Fruit fly (Drosophila melanogaster): ENCODE measurements around the gene CG4267.

CG4267 gene

DNA sequence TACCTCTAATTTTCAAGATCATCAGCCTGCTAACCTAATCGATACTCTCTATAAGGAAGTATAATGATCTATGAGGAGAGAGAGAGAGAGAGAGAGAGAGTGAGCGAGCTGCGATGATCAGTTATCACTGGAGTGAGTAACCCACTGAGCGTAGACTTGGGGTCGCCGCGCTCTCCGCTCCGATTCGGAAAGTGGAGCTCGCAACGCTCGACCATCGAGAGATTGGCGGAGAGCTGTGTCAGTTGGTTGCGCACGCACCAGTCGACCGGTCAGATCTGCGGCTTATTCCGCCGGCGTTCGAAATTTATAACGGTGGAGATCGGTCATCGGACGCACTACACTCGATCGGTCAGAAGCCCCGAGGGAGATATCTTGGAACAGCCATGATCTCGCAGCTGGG, at the start of gene CG4267:
Gene CG4267, plus strand, starts transcription at position 240 of the 400 bp plus-strand sequence.
- no peak for TF ChIP-seq h (optimal IDR thresholded peaks at IDR 0.05)
- TF ChIP-seq ttk (optimal IDR thresholded peaks at IDR 0.05): no peak
- TF ChIP-seq insv (optimal IDR thresholded peaks at IDR 0.05): no peak
- TF ChIP-seq Sin3A (optimal IDR thresholded peaks at IDR 0.05): no peak
- TF ChIP-seq psq (optimal IDR thresholded peaks at IDR 0.05): no peak
- TF ChIP-seq Myc (optimal IDR thresholded peaks at IDR 0.05): no peak

DNA sequence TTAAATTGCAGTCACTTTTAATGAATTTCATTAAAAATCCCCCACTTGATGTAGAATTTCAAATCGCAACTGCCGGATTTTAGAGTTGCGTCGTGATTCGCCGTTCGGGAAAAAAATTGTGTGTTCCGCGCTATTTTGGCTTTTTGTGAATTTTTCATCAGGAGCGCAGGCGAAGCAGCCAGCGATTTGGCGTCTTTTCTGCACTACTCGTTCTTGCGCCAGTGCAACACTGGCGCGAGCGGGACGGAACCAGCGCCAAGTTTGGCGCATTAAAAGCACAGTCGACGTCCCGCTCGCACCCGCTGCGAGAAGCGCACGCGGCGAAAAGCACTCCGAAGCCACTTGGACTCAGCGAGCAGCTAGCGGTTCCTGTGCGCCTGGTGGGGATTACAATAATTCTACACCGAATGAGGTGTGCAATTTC, 48.8 kb upstream of the CG4267 start:
- no peak for TF ChIP-seq insv (optimal IDR thresholded peaks at IDR 0.05)
- no peak for TF ChIP-seq Sin3A (optimal IDR thresholded peaks at IDR 0.05)
- no peak for TF ChIP-seq h (optimal IDR thresholded peaks at IDR 0.05)
- no peak for TF ChIP-seq Myc (optimal IDR thresholded peaks at IDR 0.05)

DNA sequence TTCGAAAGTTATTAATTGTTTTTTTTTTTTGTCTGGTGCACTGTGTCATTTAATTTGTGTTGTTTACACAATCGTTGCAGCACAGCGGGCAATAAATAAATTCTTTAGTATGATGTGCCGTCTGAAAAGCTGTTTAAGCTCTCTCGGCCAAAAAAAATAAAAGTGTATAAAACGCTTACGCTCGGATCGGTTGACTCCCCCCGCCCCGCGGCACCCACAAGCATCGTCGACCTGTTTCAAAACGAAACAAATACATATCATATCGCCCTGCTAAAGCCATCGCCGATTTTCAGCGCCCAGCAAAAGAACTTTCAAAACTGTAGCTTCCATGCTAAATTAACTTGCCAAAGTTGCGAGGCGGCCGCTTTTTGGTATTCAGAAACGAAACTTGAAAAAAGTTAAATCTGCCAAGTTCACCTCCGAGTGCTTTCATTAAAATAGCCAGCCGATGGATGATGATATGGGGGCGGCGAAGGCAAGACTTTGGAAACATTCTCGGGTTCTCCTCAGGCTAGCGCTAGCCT, 47.8 kb upstream of the CG4267 start:
- TF ChIP-seq psq (optimal IDR thresholded peaks at IDR 0.05): no peak
- peak; percentile 32 for TF ChIP-seq h (optimal IDR thresholded peaks at IDR 0.05)
- TF ChIP-seq insv (optimal IDR thresholded peaks at IDR 0.05): peak; percentile 22
- TF ChIP-seq Sin3A (optimal IDR thresholded peaks at IDR 0.05): no peak
- no peak for TF ChIP-seq Myc (optimal IDR thresholded peaks at IDR 0.05)

dm6 chr2L:2195328-2195727, 46.9 kb upstream of the CG4267 start:
- TF ChIP-seq h (optimal IDR thresholded peaks at IDR 0.05) (no peak), insv (optimal IDR thresholded peaks at IDR 0.05) (no peak), ttk (optimal IDR thresholded peaks at IDR 0.05) (no peak), psq (optimal IDR thresholded peaks at IDR 0.05) (no peak), Sin3A (optimal IDR thresholded peaks at IDR 0.05) (no peak), Myc (optimal IDR thresholded peaks at IDR 0.05) (no peak)

DNA sequence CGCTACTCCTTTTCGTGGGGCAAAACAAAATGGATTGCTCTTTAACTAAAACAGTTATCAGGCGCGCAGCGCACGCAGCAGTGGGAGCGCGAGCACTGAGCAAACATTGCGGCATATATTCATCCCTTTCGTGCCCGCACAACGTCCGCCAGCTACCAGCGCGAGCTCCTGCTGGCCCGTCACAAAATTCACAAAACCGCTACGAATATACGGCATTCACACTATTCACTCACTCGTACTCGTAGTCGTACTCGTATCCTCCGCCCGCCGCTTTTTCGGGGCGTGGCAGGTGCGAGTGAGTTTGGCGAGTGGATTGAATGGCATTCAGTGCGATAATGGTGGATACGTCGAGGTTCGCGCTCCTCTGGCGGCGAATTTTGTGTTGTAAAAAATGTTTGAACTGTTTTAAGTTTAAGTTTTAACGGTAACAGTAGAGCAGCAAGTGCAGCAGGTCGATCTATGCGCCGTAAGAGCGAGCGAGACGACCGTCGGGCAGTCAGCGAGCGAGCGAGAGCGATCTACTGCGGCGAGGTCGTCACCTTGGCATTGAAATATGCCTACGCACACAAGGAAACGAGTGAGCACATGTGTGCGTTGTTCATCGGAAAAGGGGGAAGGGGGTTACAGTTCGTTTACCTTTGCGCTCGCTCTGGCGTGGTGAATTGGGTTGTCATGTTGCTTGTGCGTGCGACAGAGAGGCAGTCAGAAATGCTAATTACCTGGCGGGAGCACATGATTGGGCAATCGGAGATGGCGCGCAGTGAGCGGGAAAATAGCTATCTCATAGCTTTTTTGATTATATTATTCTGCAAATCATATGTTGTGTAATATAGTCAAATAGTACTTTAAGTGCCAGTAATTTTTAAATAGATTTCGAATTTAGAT, 45.3 kb upstream of the CG4267 start:
- no peak for TF ChIP-seq ttk (optimal IDR thresholded peaks at IDR 0.05)
- no peak for TF ChIP-seq Sin3A (optimal IDR thresholded peaks at IDR 0.05)
- no peak for TF ChIP-seq h (optimal IDR thresholded peaks at IDR 0.05)
- TF ChIP-seq Myc (optimal IDR thresholded peaks at IDR 0.05): no peak
- TF ChIP-seq insv (optimal IDR thresholded peaks at IDR 0.05): no peak
- no peak for TF ChIP-seq psq (optimal IDR thresholded peaks at IDR 0.05)

DNA sequence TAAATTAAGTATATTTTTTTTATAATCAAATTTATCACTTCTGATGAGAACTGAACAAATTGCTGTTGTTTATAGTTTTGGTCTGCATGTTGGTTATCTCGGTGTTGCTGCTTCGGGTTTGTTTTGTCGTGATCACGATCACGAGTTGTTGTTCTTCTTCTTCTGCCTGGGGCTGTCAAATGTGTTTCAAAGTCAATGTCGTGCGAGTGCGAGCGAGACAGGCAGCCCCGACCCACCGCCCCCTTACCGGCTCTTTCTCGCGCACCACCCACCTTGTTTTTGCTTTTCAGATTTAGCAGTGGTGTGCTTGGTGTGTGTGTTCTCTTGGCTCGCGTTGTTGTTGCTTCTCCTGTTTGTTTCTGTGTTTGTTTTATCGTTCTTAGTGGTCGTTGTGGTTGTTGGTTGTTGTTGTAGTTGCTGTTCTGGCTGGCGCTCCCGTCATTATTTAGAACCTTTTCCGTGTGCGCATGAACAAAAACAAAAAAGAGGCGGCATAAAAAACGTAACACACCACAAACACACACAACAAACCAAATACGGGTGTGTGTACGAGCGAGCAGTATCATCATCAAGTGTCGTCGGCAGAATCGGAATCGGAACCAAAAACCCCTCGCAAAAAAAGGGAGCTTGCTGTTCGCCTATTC, 44.6 kb upstream of the CG4267 start, which contains the start of gene COX7AL2:
Gene COX7AL2, minus strand, starts transcription at position 438 of the 644 bp plus-strand sequence.
- TF ChIP-seq Sin3A (optimal IDR thresholded peaks at IDR 0.05): no peak
- no peak for TF ChIP-seq h (optimal IDR thresholded peaks at IDR 0.05)
- no peak for TF ChIP-seq psq (optimal IDR thresholded peaks at IDR 0.05)
- TF ChIP-seq ttk (optimal IDR thresholded peaks at IDR 0.05): no peak
- no peak for TF ChIP-seq insv (optimal IDR thresholded peaks at IDR 0.05)
- no peak for TF ChIP-seq Myc (optimal IDR thresholded peaks at IDR 0.05)

- no peak for TF ChIP-seq ttk (optimal IDR thresholded peaks at IDR 0.05)
- no peak for TF ChIP-seq insv (optimal IDR thresholded peaks at IDR 0.05)
- no peak for TF ChIP-seq psq (optimal IDR thresholded peaks at IDR 0.05)
- TF ChIP-seq Sin3A (optimal IDR thresholded peaks at IDR 0.05): no peak
- TF ChIP-seq Myc (optimal IDR thresholded peaks at IDR 0.05): no peak
- no peak for TF ChIP-seq h (optimal IDR thresholded peaks at IDR 0.05)
Measured at dm6 chr2L:2198119-2198494, 44.1 kb upstream of the CG4267 start.

- TF ChIP-seq psq (optimal IDR thresholded peaks at IDR 0.05) (no peak), h (optimal IDR thresholded peaks at IDR 0.05) (no peak), insv (optimal IDR thresholded peaks at IDR 0.05) (no peak), Sin3A (optimal IDR thresholded peaks at IDR 0.05) (no peak), ttk (optimal IDR thresholded peaks at IDR 0.05) (no peak), Myc (optimal IDR thresholded peaks at IDR 0.05) (no peak)
Measured at dm6 chr2L:2198613-2199432, 43.4 kb upstream of the CG4267 start.

DNA sequence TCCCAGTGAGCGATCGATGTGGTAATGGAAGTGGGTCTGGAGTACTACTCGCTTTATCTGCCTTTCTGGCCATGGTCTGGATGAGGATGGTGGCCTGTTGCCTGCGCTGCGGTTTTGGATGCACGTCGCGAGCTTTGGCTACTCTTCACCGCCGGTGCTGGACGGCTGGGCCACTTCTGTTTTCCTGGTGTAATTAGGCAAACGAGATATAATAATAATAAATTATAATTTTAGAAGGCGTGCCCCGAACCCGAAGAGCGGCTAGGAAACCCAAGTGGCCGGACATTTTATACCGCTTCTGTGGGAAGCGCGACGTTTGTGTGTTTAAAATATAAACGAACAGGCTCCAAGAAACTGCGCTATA, 42.8 kb upstream of the CG4267 start:
- TF ChIP-seq Sin3A (optimal IDR thresholded peaks at IDR 0.05): no peak
- TF ChIP-seq Myc (optimal IDR thresholded peaks at IDR 0.05): no peak
- no peak for TF ChIP-seq insv (optimal IDR thresholded peaks at IDR 0.05)
- no peak for TF ChIP-seq h (optimal IDR thresholded peaks at IDR 0.05)
- TF ChIP-seq ttk (optimal IDR thresholded peaks at IDR 0.05): no peak
- TF ChIP-seq psq (optimal IDR thresholded peaks at IDR 0.05): no peak

DNA sequence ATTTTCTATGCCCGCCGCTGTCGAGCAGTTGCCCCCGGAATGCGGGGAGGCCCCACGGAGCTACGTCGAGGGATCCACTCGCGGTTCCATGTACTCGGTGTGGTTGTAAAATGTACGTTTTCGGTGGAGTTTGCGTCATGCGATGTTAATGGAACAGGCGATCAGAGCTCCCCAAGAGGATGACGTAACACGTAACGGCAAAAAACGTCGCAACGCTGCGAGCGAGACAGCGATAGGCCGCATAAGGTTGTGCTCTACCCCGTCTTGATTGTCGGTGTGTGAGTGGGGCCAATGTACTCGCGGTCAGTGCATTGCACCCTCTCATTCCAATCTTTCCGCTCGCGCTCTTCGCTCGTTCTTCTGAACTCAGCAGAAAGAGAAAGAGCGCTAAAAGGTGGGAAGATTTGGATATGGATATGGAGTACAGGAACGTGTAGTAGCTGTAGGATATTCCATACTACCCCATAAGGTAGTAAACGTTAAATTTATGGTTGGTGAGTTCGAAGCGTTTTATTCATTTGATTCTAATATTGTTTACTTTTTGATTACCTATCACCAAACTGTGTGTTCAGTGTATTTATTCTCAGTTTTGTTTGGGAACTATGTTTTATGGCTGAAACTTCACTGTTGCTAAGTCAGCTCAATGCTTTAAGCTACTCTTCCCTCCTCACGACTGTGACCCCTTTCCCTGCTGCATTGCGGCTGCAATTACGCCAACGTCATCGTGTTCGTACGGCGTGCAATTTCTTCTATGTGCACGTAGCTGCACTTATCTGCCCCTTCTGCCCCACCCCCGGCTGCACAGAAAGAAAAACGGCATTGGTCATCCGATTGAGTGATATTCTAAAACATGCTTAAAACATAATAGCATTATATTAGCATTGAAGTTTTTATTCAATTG, 41.8 kb upstream of the CG4267 start:
- no peak for TF ChIP-seq h (optimal IDR thresholded peaks at IDR 0.05)
- TF ChIP-seq psq (optimal IDR thresholded peaks at IDR 0.05): no peak
- TF ChIP-seq insv (optimal IDR thresholded peaks at IDR 0.05): no peak

DNA sequence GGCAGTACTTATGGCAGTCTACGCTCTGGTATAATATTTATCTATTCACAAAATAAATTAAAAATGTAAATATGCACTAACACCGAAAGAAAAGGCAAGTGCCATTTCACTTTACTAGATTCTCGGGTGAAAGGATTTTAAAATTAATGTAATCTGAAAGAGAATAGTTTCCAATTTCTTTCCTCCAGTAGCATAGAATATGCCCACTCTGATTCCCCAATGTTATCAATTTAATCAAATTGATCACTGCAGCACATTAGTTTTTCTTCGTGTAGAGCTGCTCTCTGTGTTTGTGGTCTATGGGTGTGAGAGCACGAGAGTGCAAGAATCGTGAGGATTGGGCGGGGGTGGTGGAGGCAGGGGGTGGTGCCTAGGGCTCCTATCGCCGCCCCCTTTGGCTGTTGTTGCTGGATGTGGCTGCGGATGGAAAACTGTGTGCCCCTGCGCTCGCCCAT, 41.0 kb upstream of the CG4267 start:
- TF ChIP-seq psq (optimal IDR thresholded peaks at IDR 0.05): no peak
- TF ChIP-seq Myc (optimal IDR thresholded peaks at IDR 0.05): no peak
- no peak for TF ChIP-seq ttk (optimal IDR thresholded peaks at IDR 0.05)
- no peak for TF ChIP-seq Sin3A (optimal IDR thresholded peaks at IDR 0.05)
- TF ChIP-seq h (optimal IDR thresholded peaks at IDR 0.05): no peak
- no peak for TF ChIP-seq insv (optimal IDR thresholded peaks at IDR 0.05)

All from Kc167 (cell line).